Fruit fly (Drosophila melanogaster) whole organism, adult: Measurements from ENCODE around the gene CG16779.

Source experiments
- CG33017 ChIP-seq: fragments of 200-800 bp; sonication (Bioruptor generic); optimal IDR thresholded peaks from 2 replicates; lab custom pipeline; 2018; ENCODE audit warnings: missing biosample characterization, mild to moderate bottlenecking, missing genetic modification characterization, moderate library complexity
- CG7101 ChIP-seq: fragments of 200-800 bp; sonication (Bioruptor generic); optimal IDR thresholded peaks from 2 replicates; lab custom pipeline; 2018; ENCODE audit warnings: missing biosample characterization, mild to moderate bottlenecking, missing genetic modification characterization, moderate library complexity
- bab1 ChIP-seq: fragments of 200-800 bp; sonication (Bioruptor generic); optimal IDR thresholded peaks from 3 replicates; lab custom pipeline; 2019; ENCODE audit warnings: missing biosample characterization, mild to moderate bottlenecking, missing genetic modification characterization, moderate library complexity
- cic ChIP-seq: fragments of 200-800 bp; sonication (Bioruptor generic); optimal IDR thresholded peaks from 2 replicates; lab custom pipeline; 2017; ENCODE audit warnings: missing biosample characterization, mild to moderate bottlenecking, missing genetic modification characterization, moderate library complexity
- pad ChIP-seq: fragments of 200-800 bp; sonication (Bioruptor generic); optimal IDR thresholded peaks from 3 replicates; lab custom pipeline; 2017; ENCODE audit warnings: missing biosample characterization, missing genetic modification characterization, mild to moderate bottlenecking, moderate library complexity, missing genetic modification reagents

- TF ChIP-seq pad, result no peak
- peak; percentile 67 for TF ChIP-seq bab1 (GFP tag; lab: Kevin White, UChicago)
- peak; percentile 82 for TF ChIP-seq cic
- TF ChIP-seq CG7101, result no peak
- peak; percentile 54 for TF ChIP-seq CG33017 (tag; lab: Kevin White, UChicago)
Observed at dm6 chr3R:9502416-9502763, 8.9 kb upstream of the CG16779 start, which contains the start of gene RhoL.
